Fruit fly (Drosophila melanogaster) whole organism, embryonic: ENCODE data around the gene CG31360.

Source experiments
- Bgb ChIP-seq: fragments of 200-800 bp; sonication (Bioruptor generic); IDR thresholded peaks from 2 replicates; pipeline ENCODE4 v1.3.6; 2022; ENCODE audit warnings: missing biosample characterization, missing genetic modification characterization; ENCODE audit not compliant: partially characterized antibody
- CG10267 ChIP-seq: fragments of 200-800 bp; sonication (Bioruptor generic); optimal IDR thresholded peaks from 2 replicates; lab custom pipeline; 2018; ENCODE audit warnings: missing biosample characterization, mild to moderate bottlenecking, missing genetic modification characterization, moderate library complexity
- CG10654 ChIP-seq: fragments of 200-800 bp; sonication (Bioruptor generic); optimal IDR thresholded peaks from 2 replicates; lab custom pipeline; 2016; ENCODE audit warnings: missing biosample characterization, missing genetic modification characterization
- CG14014 ChIP-seq: fragments of 200-800 bp; sonication (Bioruptor generic); IDR thresholded peaks from 2 replicates; pipeline ENCODE4 v1.3.6; 2022; ENCODE audit warnings: missing biosample characterization, missing genetic modification characterization
- CG1603 ChIP-seq: fragments of 200-800 bp; sonication (Bioruptor generic); optimal IDR thresholded peaks from 2 replicates; lab custom pipeline; 2019; ENCODE audit warnings: missing biosample characterization, mild to moderate bottlenecking, missing genetic modification characterization, moderate library complexity
- CG17186 ChIP-seq: fragments of 200-800 bp; sonication (Bioruptor generic); optimal IDR thresholded peaks from 3 replicates; lab custom pipeline; 2017; ENCODE audit warnings: missing biosample characterization, missing genetic modification reagents, missing genetic modification characterization
- CG32532 ChIP-seq: fragments of 200-800 bp; sonication (Bioruptor generic); IDR thresholded peaks from 2 replicates; pipeline ENCODE4 v1.3.6; 2022; ENCODE audit warnings: missing biosample characterization, missing genetic modification characterization
- CG3838 ChIP-seq: fragments of 200-800 bp; sonication (Bioruptor generic); optimal IDR thresholded peaks from 3 replicates; lab custom pipeline; 2016; ENCODE audit warnings: missing biosample characterization, missing genetic modification characterization
- CG6791 ChIP-seq: fragments of 200-800 bp; sonication (Bioruptor generic); IDR thresholded peaks from 3 replicates; pipeline ENCODE4 v1.3.6; 2022; ENCODE audit warnings: missing biosample characterization, missing genetic modification characterization; ENCODE audit not compliant: partially characterized antibody
- CG8290 ChIP-seq, 3 experiments: fragments of 200-800 bp; sonication (Bioruptor generic); optimal IDR thresholded peaks; 2 replicates each; lab custom pipeline; 2016 to 2019; ENCODE audit warnings: missing biosample characterization in 3 of 3, missing genetic modification characterization in 3 of 3, mild to moderate bottlenecking in 2 of 3, moderate library complexity in 1 of 3
- Dp ChIP-seq: fragments of 200-800 bp; sonication (Bioruptor generic); optimal IDR thresholded peaks from 2 replicates; lab custom pipeline; 2018; ENCODE audit warnings: missing biosample characterization, mild to moderate bottlenecking, missing genetic modification characterization, moderate library complexity
- Elba2 ChIP-seq: fragments of 200-800 bp; sonication (Bioruptor generic); optimal IDR thresholded peaks from 3 replicates; lab custom pipeline; 2016; ENCODE audit warnings: missing biosample characterization, missing genetic modification characterization
- Fer1 ChIP-seq: fragments of 200-800 bp; sonication (Bioruptor generic); optimal IDR thresholded peaks from 2 replicates; lab custom pipeline; 2017; ENCODE audit warnings: missing biosample characterization, mild to moderate bottlenecking, missing genetic modification characterization
- HHEX ChIP-seq: fragments of 200-800 bp; sonication (Bioruptor generic); optimal IDR thresholded peaks from 3 replicates; lab custom pipeline; 2017; ENCODE audit warnings: missing biosample characterization, mild to moderate bottlenecking, missing genetic modification characterization, missing genetic modification reagents
- Jarid2 ChIP-seq: fragments of 200-800 bp; sonication (Bioruptor generic); optimal IDR thresholded peaks from 3 replicates; lab custom pipeline; 2017; ENCODE audit warnings: mild to moderate bottlenecking, missing biosample characterization, missing genetic modification reagents, missing genetic modification characterization
- Lhr ChIP-seq: fragments of 200-800 bp; sonication (Bioruptor generic); optimal IDR thresholded peaks from 3 replicates; lab custom pipeline; 2017; ENCODE audit warnings: mild to moderate bottlenecking, missing biosample characterization, missing genetic modification reagents, missing genetic modification characterization
- MTF-1 ChIP-seq: fragments of 200-800 bp; sonication (Bioruptor generic); optimal IDR thresholded peaks from 2 replicates; lab custom pipeline; 2018; ENCODE audit warnings: missing biosample characterization, mild to moderate bottlenecking, missing genetic modification characterization, borderline replicate concordance
- NC2α ChIP-seq: fragments of 200-800 bp; sonication (Bioruptor generic); optimal IDR thresholded peaks from 2 replicates; lab custom pipeline; 2016; ENCODE audit warnings: missing biosample characterization, missing genetic modification characterization
- NC2β ChIP-seq: fragments of 200-800 bp; sonication (Bioruptor generic); optimal IDR thresholded peaks from 2 replicates; lab custom pipeline; 2016; ENCODE audit warnings: missing biosample characterization, missing genetic modification characterization
- Neu2 ChIP-seq: fragments of 200-800 bp; sonication (Bioruptor generic); optimal IDR thresholded peaks from 3 replicates; lab custom pipeline; 2016; ENCODE audit warnings: missing biosample characterization, missing genetic modification characterization, borderline replicate concordance
- Spps ChIP-seq: fragments of 200-800 bp; sonication (Bioruptor generic); optimal IDR thresholded peaks from 2 replicates; lab custom pipeline; 2018; ENCODE audit warnings: missing biosample characterization, mild to moderate bottlenecking, missing genetic modification characterization
- YL-1 ChIP-seq: fragments of 200-800 bp; sonication (Bioruptor generic); optimal IDR thresholded peaks from 3 replicates; lab custom pipeline; 2017; ENCODE audit warnings: missing biosample characterization, mild to moderate bottlenecking, missing genetic modification characterization
- ac ChIP-seq: fragments of 200-800 bp; sonication (Bioruptor generic); optimal IDR thresholded peaks from 3 replicates; lab custom pipeline; 2017; ENCODE audit warnings: missing biosample characterization, mild to moderate bottlenecking, missing genetic modification characterization
- amos ChIP-seq: fragments of 200-800 bp; sonication (Bioruptor generic); IDR thresholded peaks from 2 replicates; pipeline ENCODE4 v1.3.6; 2022; ENCODE audit warnings: missing biosample characterization, missing genetic modification characterization; ENCODE audit not compliant: partially characterized antibody
- ato ChIP-seq: fragments of 200-800 bp; sonication (Bioruptor generic); IDR thresholded peaks from 2 replicates; pipeline ENCODE4 v1.3.6; 2022; ENCODE audit warnings: missing biosample characterization, missing genetic modification characterization; ENCODE audit not compliant: partially characterized antibody
- btn ChIP-seq: fragments of 200-800 bp; sonication (Bioruptor generic); optimal IDR thresholded peaks from 2 replicates; lab custom pipeline; 2016; ENCODE audit warnings: missing biosample characterization, missing genetic modification characterization
- cwo ChIP-seq: fragments of 200-800 bp; sonication (Bioruptor generic); optimal IDR thresholded peaks from 3 replicates; lab custom pipeline; 2017; ENCODE audit warnings: missing biosample characterization, missing genetic modification characterization, mild to moderate bottlenecking, moderate library complexity, missing genetic modification reagents
- mld ChIP-seq: fragments of 200-800 bp; sonication (Bioruptor generic); IDR thresholded peaks from 3 replicates; pipeline ENCODE4 v1.3.6; 2022; ENCODE audit warnings: missing biosample characterization, missing genetic modification characterization; ENCODE audit not compliant: partially characterized antibody
- nerfin-1 ChIP-seq: fragments of 200-800 bp; sonication (Bioruptor generic); optimal IDR thresholded peaks from 3 replicates; lab custom pipeline; 2019; ENCODE audit warnings: missing biosample characterization, mild to moderate bottlenecking, missing genetic modification characterization, moderate library complexity
- pho ChIP-seq: fragments of 200-800 bp; sonication (Bioruptor generic); optimal IDR thresholded peaks from 2 replicates; lab custom pipeline; 2016; ENCODE audit warnings: missing biosample characterization, missing genetic modification characterization
- prd ChIP-seq, 3 experiments: fragments of >200 bp in 2 of 3; fragments of 200-800 bp in 1 of 3; sonication (Bioruptor generic) in 1 of 3; optimal IDR thresholded peaks in 2 of 3; IDR thresholded peaks in 1 of 3; 2 replicates in 2 of 3; 3 replicates in 1 of 3; pipeline versions ENCODE4 v1.3.6 to Lab custom; 2017 to 2022; ENCODE audit warnings: missing biosample characterization in 1 of 3, missing genetic modification characterization in 1 of 3
- sens ChIP-seq: fragments of 200-800 bp; sonication (Bioruptor generic); peaks from one replicate; lab custom pipeline; 2016; ENCODE audit warnings: missing biosample characterization, missing genetic modification characterization
- sens-2 ChIP-seq: fragments of 200-800 bp; sonication (Bioruptor generic); IDR thresholded peaks from 2 replicates; pipeline ENCODE4 v1.3.6; 2022; ENCODE audit warnings: missing biosample characterization, missing genetic modification characterization
- stwl ChIP-seq: fragments of 200-800 bp; sonication (Bioruptor generic); optimal IDR thresholded peaks from 3 replicates; lab custom pipeline; 2018; ENCODE audit warnings: missing biosample characterization, mild to moderate bottlenecking, missing genetic modification characterization, moderate library complexity
- tin ChIP-seq: fragments of 200-800 bp; sonication (Bioruptor generic); optimal IDR thresholded peaks from 3 replicates; lab custom pipeline; 2016; ENCODE audit warnings: missing biosample characterization, missing genetic modification characterization

Gene CG31360

dm6 chr3R:17718760-17719625 is 34.1 kb downstream of the CG31360 start, which contains the start of gene Pxt (continued):
- TF ChIP-seq ato (GFP tag; lab: Robert Waterston, UW) (peak; percentile 8; the same call in 1 of the 2 replicates), CG6791 (peak; percentile 52; the same call in 2 of the 3 replicates), nerfin-1 (tag; lab: Kevin White, UChicago) (no peak), Dp (GFP tag; lab: Kevin White, UChicago) (peak; percentile 82), CG14014 (GFP tag; lab: Robert Waterston, UW) (no peak), Neu2 (GFP tag; lab: Kevin White, UChicago) (no peak), Bgb (peak; percentile 3; the same call in 1 of the 2 replicates), CG1603 (tag; lab: Kevin White, UChicago) (peak; percentile 15), sens (GFP tag; lab: Kevin White, UChicago) (peak; percentile 69), cwo (no peak), Lhr (GFP tag; lab: Kevin White, UChicago) (peak; percentile 5), MTF-1 (GFP tag; lab: Kevin White, UChicago) (peak; percentile 48), Elba2 (GFP tag; lab: Kevin White, UChicago) (peak; percentile 10), CG8290 (GFP tag; optimal IDR thresholded peaks at IDR 0.05; lab: Kevin White, UChicago) (no peak), CG8290 (tag; optimal IDR thresholded peaks at IDR 0.05; lab: Kevin White, UChicago) (peak in 1 of 2 experiments; percentile 28), CG17186 (GFP tag; lab: Kevin White, UChicago) (peak; percentile 99), stwl (tag; lab: Kevin White, UChicago) (peak; percentile 60), CG32532 (0 out of 2 replicates have a peak, but pooled peaks have one; percentile 11), amos (GFP tag; lab: Robert Waterston, UW) (peak; percentile 37; the same call in 1 of the 2 replicates)

dm6 chr3R:17724963-17725362 is 40.1 kb downstream of the CG31360 start, which contains the start of gene Atg8b:
Gene Atg8b, minus strand, starts transcription at chr3R:17725063.
- TF ChIP-seq Jarid2 (no peak), CG3838 (GFP tag; lab: Kevin White, UChicago) (no peak), NC2β (GFP tag; lab: Kevin White, UChicago) (no peak), tin (GFP tag; lab: Kevin White, UChicago) (no peak), HHEX (GFP tag; lab: Kevin White, UChicago) (no peak), CG10267 (tag; lab: Kevin White, UChicago) (no peak), Fer1 (GFP tag; lab: Kevin White, UChicago) (no peak), pho (GFP tag; lab: Kevin White, UChicago) (no peak), ac (no peak), NC2α (no peak), sens-2 (GFP tag; lab: Robert Waterston, UW) (no peak), prd (optimal IDR thresholded peaks at IDR 0.05; lab: Kevin White, UChicago) (no peak), prd (GFP tag; IDR thresholded peaks at IDR 0.05; lab: Robert Waterston, UW) (no peak), YL-1 (no peak), mld (GFP tag; lab: Robert Waterston, UW) (no peak), btn (GFP tag; lab: Kevin White, UChicago) (no peak), Spps (tag; lab: Kevin White, UChicago) (no peak), CG10654 (GFP tag; lab: Kevin White, UChicago) (no peak)
